Worm (Caenorhabditis elegans): ENCODE data around the gene B0035.15.

ce11 chrIV:11316106-11316505 lies 18.1 kb upstream of the B0035.15 start:
- TF ChIP-seq ceh-6 (GFP tag; optimal IDR thresholded peaks at IDR 0.05) = no peak
- TF ChIP-seq rnt-1 (tag; optimal IDR thresholded peaks at IDR 0.05) = no peak
- TF ChIP-seq C08G9.2 (tag; optimal IDR thresholded peaks at IDR 0.05) = no peak
- TF ChIP-seq F13H6.1 (tag; optimal IDR thresholded peaks at IDR 0.05) = no peak
- TF ChIP-seq sox-2 (GFP tag; IDR thresholded peaks at IDR 0.05) = no peak
- TF ChIP-seq dmd-4 (tag; optimal IDR thresholded peaks at IDR 0.05; ENCODE audit: borderline replicate concordance) = no peak
- no peak for TF ChIP-seq fkh-10 (GFP tag; optimal IDR thresholded peaks at IDR 0.05)
- TF ChIP-seq unc-55 (GFP tag; optimal IDR thresholded peaks at IDR 0.05) = no peak
- TF ChIP-seq tbx-2 (tag; optimal IDR thresholded peaks at IDR 0.05) = no peak
- TF ChIP-seq nhr-11 (tag; optimal IDR thresholded peaks at IDR 0.05) = no peak
